Worm (Caenorhabditis elegans) whole organism, L4 larva: ENCODE measurements around the gene Y54G2A.45.

Experiments
- D1046.2 ChIP-seq: fragments of 200-800 bp; sonication (Bioruptor generic); IDR thresholded peaks from 2 replicates; pipeline ENCODE4 v1.3.6; 2022; ENCODE audit warnings: missing genetic modification characterization, missing compliant biosample characterization
- F10B5.3 ChIP-seq: sonication (generic microtip); optimal IDR thresholded peaks from 2 replicates; lab custom pipeline; 2016; ENCODE audit warnings: mild to moderate bottlenecking, missing genetic modification characterization, missing compliant biosample characterization
- F44E2.7 ChIP-seq: fragments of 200-800 bp; sonication (Bioruptor generic); IDR thresholded peaks from 2 replicates; pipeline ENCODE4 v2.1.2; 2022; ENCODE audit warnings: missing genetic modification characterization, missing compliant biosample characterization
- Y75B8A.6 ChIP-seq: fragments of 200-800 bp; sonication (Bioruptor generic); IDR thresholded peaks from 2 replicates; pipeline ENCODE4 v1.3.6; 2022; ENCODE audit warnings: missing genetic modification reagents, missing genetic modification characterization, missing compliant biosample characterization
- ama-1 ChIP-seq: fragments of 150-350 bp; optimal IDR thresholded peaks from 2 replicates; lab custom pipeline; 2014; ENCODE audit warnings: inconsistent platforms, mixed read lengths
- attf-4 ChIP-seq: sonication (generic microtip); optimal IDR thresholded peaks from 3 replicates; lab custom pipeline; 2017; ENCODE audit warnings: missing biosample characterization, missing genetic modification characterization
- ceh-20 ChIP-seq: fragments of 200-800 bp; sonication (Bioruptor generic); IDR thresholded peaks from 2 replicates; pipeline ENCODE4 v1.3.6; 2022; ENCODE audit warnings: missing genetic modification reagents, missing genetic modification characterization, missing compliant biosample characterization
- ceh-28 ChIP-seq: fragments of 150-350 bp; optimal IDR thresholded peaks from 2 replicates; lab custom pipeline; 2014; ENCODE audit warnings: missing biosample characterization, missing genetic modification reagents, missing genetic modification characterization
- ces-1 ChIP-seq: fragments of 150-350 bp; sonication (generic microtip); optimal IDR thresholded peaks from 4 replicates; lab custom pipeline; 2014; ENCODE audit warnings: missing biosample characterization, missing genetic modification reagents, missing genetic modification characterization
- daf-16 ChIP-seq, 3 experiments: sonication (generic microtip); optimal IDR thresholded peaks; 2 replicates each; lab custom pipeline; 2016 to 2017; ENCODE audit warnings: missing genetic modification characterization in 3 of 3, missing genetic modification reagents in 3 of 3, mild to moderate bottlenecking in 2 of 3, missing compliant biosample characterization in 2 of 3, missing biosample characterization in 1 of 3, moderate library complexity in 1 of 3
- daf-19 ChIP-seq: fragments of 200-800 bp; sonication (Bioruptor generic); conservative IDR thresholded peaks from 2 replicates; pipeline ENCODE4 v1.3.6; 2022; ENCODE audit warnings: missing genetic modification characterization, missing compliant biosample characterization
- dpl-1 ChIP-seq: fragments of 150-350 bp; optimal IDR thresholded peaks from 2 replicates; lab custom pipeline; 2014; ENCODE audit warnings: missing biosample characterization, missing genetic modification reagents, missing genetic modification characterization
- dve-1 ChIP-seq: sonication (generic microtip); optimal IDR thresholded peaks from 2 replicates; lab custom pipeline; 2017; ENCODE audit warnings: antibody characterized with exemption, mild to moderate bottlenecking, missing genetic modification characterization, missing compliant biosample characterization; ENCODE audit not compliant: insufficient read depth
- egl-43 ChIP-seq: fragments of 200-800 bp; sonication (Bioruptor generic); IDR thresholded peaks from 2 replicates; pipeline ENCODE4 v1.3.6; 2022; ENCODE audit warnings: missing genetic modification reagents, missing genetic modification characterization, missing compliant biosample characterization
- fkh-10 ChIP-seq: fragments of 150-350 bp; optimal IDR thresholded peaks from 2 replicates; lab custom pipeline; 2014; ENCODE audit warnings: missing biosample characterization, missing genetic modification reagents, missing genetic modification characterization
- gei-8 ChIP-seq: fragments of 200-800 bp; sonication (Bioruptor generic); optimal IDR thresholded peaks from 2 replicates; lab custom pipeline; 2018; ENCODE audit warnings: mild to moderate bottlenecking, missing genetic modification characterization, missing compliant biosample characterization
- lin-13 ChIP-seq: fragments of 150-350 bp; optimal IDR thresholded peaks from 2 replicates; lab custom pipeline; 2014; ENCODE audit warnings: missing biosample characterization, missing genetic modification reagents, missing genetic modification characterization
- lin-15B ChIP-seq: fragments of 150-350 bp; sonication (generic microtip); optimal IDR thresholded peaks from 3 replicates; lab custom pipeline; 2014; ENCODE audit warnings: missing biosample characterization, missing genetic modification characterization
- lin-38 ChIP-seq: fragments of 200-800 bp; sonication (Bioruptor generic); IDR thresholded peaks from 2 replicates; pipeline ENCODE4 v1.3.6; 2022; ENCODE audit warnings: missing genetic modification reagents, missing genetic modification characterization, missing compliant biosample characterization
- lin-39 ChIP-seq: fragments of 150-350 bp; optimal IDR thresholded peaks from 2 replicates; lab custom pipeline; 2014; ENCODE audit warnings: missing biosample characterization, missing genetic modification reagents, missing genetic modification characterization
- lir-3 ChIP-seq: sonication (generic microtip); optimal IDR thresholded peaks from 2 replicates; lab custom pipeline; 2016; ENCODE audit warnings: mild to moderate bottlenecking, missing genetic modification characterization, missing compliant biosample characterization
- lsy-2 ChIP-seq, 2 experiments: fragments of 150-350 bp in 1 of 2; sonication (generic microtip) in 1 of 2; optimal IDR thresholded peaks; 2 replicates each; lab custom pipeline; 2014 to 2017; ENCODE audit warnings: missing biosample characterization in 2 of 2, missing genetic modification characterization in 2 of 2
- mdl-1 ChIP-seq, 2 experiments: fragments of 150-350 bp in 1 of 2; sonication (generic microtip) in 1 of 2; optimal IDR thresholded peaks; 2 replicates each; lab custom pipeline; 2014 to 2017; ENCODE audit warnings: missing biosample characterization in 2 of 2, missing genetic modification characterization in 2 of 2
- mep-1 ChIP-seq: fragments of 150-350 bp; sonication (generic microtip); optimal IDR thresholded peaks from 3 replicates; lab custom pipeline; 2014; ENCODE audit warnings: missing biosample characterization, missing genetic modification characterization
- mes-2 ChIP-seq: sonication (generic microtip); optimal IDR thresholded peaks from 2 replicates; lab custom pipeline; 2016; ENCODE audit warnings: missing genotype, mild to moderate bottlenecking, missing genetic modification characterization, missing compliant biosample characterization; ENCODE audit not compliant: poor library complexity, severe bottlenecking
- nhr-102 ChIP-seq: sonication (generic microtip); optimal IDR thresholded peaks from 2 replicates; lab custom pipeline; 2016; ENCODE audit warnings: mild to moderate bottlenecking, missing genetic modification characterization, moderate library complexity, missing compliant biosample characterization
- nhr-237 ChIP-seq: sonication (generic microtip); optimal IDR thresholded peaks from 2 replicates; lab custom pipeline; 2017; ENCODE audit warnings: missing biosample characterization, missing genetic modification characterization
- nhr-41 ChIP-seq: fragments of 200-800 bp; sonication (Bioruptor generic); IDR thresholded peaks from 2 replicates; pipeline ENCODE4 v1.3.6; 2022; ENCODE audit warnings: missing genetic modification reagents, missing genetic modification characterization, missing compliant biosample characterization
- nhr-42 ChIP-seq: fragments of 200-800 bp; sonication (Bioruptor generic); IDR thresholded peaks from 2 replicates; pipeline ENCODE4 v1.3.6; 2022; ENCODE audit warnings: missing genetic modification characterization, missing compliant biosample characterization
- nhr-6 ChIP-seq: fragments of 150-350 bp; optimal IDR thresholded peaks from 2 replicates; lab custom pipeline; 2014; ENCODE audit warnings: missing biosample characterization, missing genetic modification characterization
- nhr-77 ChIP-seq: fragments of 150-350 bp; optimal IDR thresholded peaks from 2 replicates; lab custom pipeline; 2014; ENCODE audit warnings: missing biosample characterization, missing genetic modification characterization
- pha-4 ChIP-seq, 2 experiments: fragments of 150-350 bp in 1 of 2; fragments of 200-800 bp in 1 of 2; sonication (Bioruptor generic) in 1 of 2; IDR thresholded peaks in 1 of 2; optimal IDR thresholded peaks in 1 of 2; 2 replicates each; pipeline versions ENCODE4 v1.3.6 to Lab custom; 2014 to 2022; ENCODE audit warnings: missing genetic modification characterization in 2 of 2, missing genetic modification reagents in 2 of 2, missing biosample characterization in 1 of 2, missing compliant biosample characterization in 1 of 2
- pqm-1 ChIP-seq: sonication (generic microtip); optimal IDR thresholded peaks from 2 replicates; lab custom pipeline; 2017; ENCODE audit warnings: missing biosample characterization, missing genetic modification characterization
- set-16 ChIP-seq: fragments of 200-800 bp; sonication (Bioruptor generic); IDR thresholded peaks from 2 replicates; pipeline ENCODE4 v1.3.6; 2022; ENCODE audit warnings: missing genetic modification reagents, missing genetic modification characterization, missing compliant biosample characterization
- snpc-1.2 ChIP-seq: fragments of 200-800 bp; sonication (Bioruptor generic); IDR thresholded peaks from 2 replicates; pipeline ENCODE4 v1.3.6; 2022; ENCODE audit warnings: missing genetic modification reagents, missing genetic modification characterization, missing compliant biosample characterization
- spr-3 ChIP-seq: fragments of 200-800 bp; sonication (Bioruptor generic); optimal IDR thresholded peaks from 2 replicates; lab custom pipeline; 2018; ENCODE audit warnings: mild to moderate bottlenecking, missing genetic modification characterization, missing compliant biosample characterization
- unc-130 ChIP-seq: sonication (generic microtip); optimal IDR thresholded peaks from 2 replicates; lab custom pipeline; 2016; ENCODE audit warnings: missing genetic modification reagents, missing genetic modification characterization, missing compliant biosample characterization
- unc-62 ChIP-seq, 3 experiments: fragments of 150-350 bp in 1 of 3; sonication (generic microtip); optimal IDR thresholded peaks in 2 of 3; peaks in 1 of 3; 1 replicate in 1 of 3; 2 replicates in 2 of 3; lab custom pipeline; 2014 to 2017; ENCODE audit warnings: missing biosample characterization in 3 of 3, missing genetic modification characterization in 3 of 3, missing genetic modification reagents in 3 of 3, missing genotype in 1 of 3
- zfp-3 ChIP-seq: fragments of 200-800 bp; sonication (Bioruptor generic); conservative IDR thresholded peaks from 2 replicates; pipeline ENCODE4 v1.3.6; 2022; ENCODE audit warnings: missing genetic modification reagents, missing genetic modification characterization, missing compliant biosample characterization
- ztf-11 ChIP-seq: fragments of 150-350 bp; optimal IDR thresholded peaks from 2 replicates; lab custom pipeline; 2014; ENCODE audit warnings: missing biosample characterization, missing genetic modification characterization

Gene Y54G2A.45

DNA sequence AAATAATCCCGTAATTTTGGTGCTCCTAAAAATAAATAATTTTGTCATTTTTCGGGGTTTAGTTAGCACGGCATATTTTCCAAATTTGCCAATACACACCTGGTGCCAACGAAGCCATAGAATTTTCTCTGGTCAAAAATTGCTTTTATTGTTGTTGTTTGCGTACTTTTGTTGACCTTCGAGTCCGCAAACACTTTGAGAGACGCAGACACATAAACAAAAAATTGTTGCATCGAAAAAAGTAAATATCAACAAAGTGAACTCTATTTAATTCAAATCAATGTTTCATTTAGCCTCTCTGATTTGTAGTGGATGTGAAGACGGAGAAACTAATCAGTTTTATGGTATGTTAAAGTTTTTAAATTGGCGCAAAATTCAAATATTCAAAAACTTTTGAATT is 40.6 kb downstream of the Y54G2A.45 start, which contains the start of gene Y54G2A.40:
Gene Y54G2A.40, plus strand, starts transcription at position 213 of the 400 bp plus-strand sequence.
- TF ChIP-seq lsy-2 (tag; optimal IDR thresholded peaks at IDR 0.05; lab: Kevin White, UChicago) (peak in 1 of 2 experiments; percentile 76), lin-38 (GFP tag; lab: Robert Waterston, UW) (peak; percentile 30; the same call in 1 of the 2 replicates), ztf-11 (tag; lab: Kevin White, UChicago) (no peak), daf-16 (GFP tag; optimal IDR thresholded peaks at IDR 0.05; lab: Kevin White, UChicago) (peak in 1 of 2 experiments; percentile 81), daf-16 (tag; optimal IDR thresholded peaks at IDR 0.05; lab: Kevin White, UChicago) (peak; percentile 91), dpl-1 (GFP tag; lab: Kevin White, UChicago) (peak; percentile 33), mep-1 (tag; lab: Kevin White, UChicago) (peak; percentile 14), pha-4 (GFP tag; IDR thresholded peaks at IDR 0.05; lab: Robert Waterston, UW) (no peak), pha-4 (tag; optimal IDR thresholded peaks at IDR 0.05; lab: Kevin White, UChicago) (peak; percentile 80), F44E2.7 (no peak), lir-3 (tag; lab: Kevin White, UChicago) (no peak), nhr-77 (peak; percentile 4), mes-2 (tag; lab: Kevin White, UChicago) (peak; percentile 62), Y75B8A.6 (GFP tag; lab: Robert Waterston, UW) (no peak), dve-1 (peak; percentile 28)

- no peak for TF ChIP-seq pha-4 (GFP tag; IDR thresholded peaks at IDR 0.05; lab: Robert Waterston, UW)
- no peak for TF ChIP-seq pha-4 (tag; optimal IDR thresholded peaks at IDR 0.05; lab: Kevin White, UChicago)
- no peak for TF ChIP-seq lin-39 (tag; lab: Kevin White, UChicago)
- no peak for TF ChIP-seq unc-62 (GFP tag; optimal IDR thresholded peaks at IDR 0.05 in 1 of 2; lab: Kevin White, UChicago)
- no peak for TF ChIP-seq unc-62 (tag; optimal IDR thresholded peaks at IDR 0.05; lab: Kevin White, UChicago)
- TF ChIP-seq snpc-1.2 (GFP tag; lab: Robert Waterston, UW) = peak; percentile 31; the same call in 1 of the 2 replicates
- TF ChIP-seq gei-8 = no peak
- TF ChIP-seq set-16 (GFP tag; lab: Robert Waterston, UW) = peak; percentile 77
- no peak for TF ChIP-seq ceh-20 (GFP tag; lab: Robert Waterston, UW)
- no peak for TF ChIP-seq fkh-10 (GFP tag; lab: Kevin White, UChicago)
- TF ChIP-seq dpl-1 (GFP tag; lab: Kevin White, UChicago) = no peak
- no peak for TF ChIP-seq nhr-42 (GFP tag; lab: Robert Waterston, UW)
- TF ChIP-seq nhr-237 (tag; lab: Kevin White, UChicago) = no peak
- TF ChIP-seq nhr-102 = no peak
- no peak for TF ChIP-seq pqm-1 (tag; lab: Kevin White, UChicago)
- TF ChIP-seq egl-43 (GFP tag; lab: Robert Waterston, UW) = 0 out of 2 replicates have a peak, but pooled peaks have one; percentile 27
- TF ChIP-seq attf-4 (tag; lab: Kevin White, UChicago) = no peak
- TF ChIP-seq nhr-41 (GFP tag; lab: Robert Waterston, UW) = no peak
- TF ChIP-seq nhr-6 (tag; lab: Kevin White, UChicago) = no peak
- TF ChIP-seq lin-13 (GFP tag; lab: Kevin White, UChicago) = no peak
- TF ChIP-seq ceh-28 (tag; lab: Kevin White, UChicago) = no peak
Observed at ce11 chrIV:2849269-2849668, 43.6 kb downstream of the Y54G2A.45 start.

ce11 chrIV:2850586-2850985 is 44.9 kb downstream of the Y54G2A.45 start, which contains the start of gene clec-85:
clec-85 (plus strand) TSS chrIV:2850886.
- TF ChIP-seq unc-130 (GFP tag; lab: Kevin White, UChicago) (no peak), daf-19 (GFP tag; lab: Robert Waterston, UW) (no peak), ama-1 (lab: Kevin White, UChicago) (no peak), zfp-3 (GFP tag; lab: Robert Waterston, UW) (no peak), spr-3 (no peak), D1046.2 (GFP tag; lab: Robert Waterston, UW) (no peak), ztf-11 (tag; lab: Kevin White, UChicago) (no peak), lin-15B (tag; lab: Kevin White, UChicago) (no peak), mdl-1 (tag; optimal IDR thresholded peaks at IDR 0.05; lab: Kevin White, UChicago) (no peak), F10B5.3 (tag; lab: Kevin White, UChicago) (no peak), nhr-102 (no peak), ces-1 (GFP tag; lab: Kevin White, UChicago) (no peak)
- TF ChIP-seq, all 104 proteins: peak for 0
